Worm (Caenorhabditis elegans) whole organism, L4/young adult: ENCODE results near the gene wsp-1.

Source experiments
- W03F9.2 ChIP-seq: fragments of 150-350 bp; optimal IDR thresholded peaks from 2 replicates; lab custom pipeline; 2014; ENCODE audit warnings: missing biosample characterization, missing genetic modification characterization
- dao-5 ChIP-seq: sonication (generic microtip); optimal IDR thresholded peaks from 2 replicates; lab custom pipeline; 2016; ENCODE audit warnings: missing genotype, missing genetic modification characterization, moderate library complexity, missing compliant biosample characterization
- him-1 ChIP-seq: sonication (generic microtip); optimal IDR thresholded peaks from 2 replicates; lab custom pipeline; 2016; ENCODE audit warnings: missing genotype, missing genetic modification reagents, missing genetic modification characterization, missing compliant biosample characterization

- TF ChIP-seq him-1 (tag; lab: Kevin White, UChicago) (no peak), W03F9.2 (tag; lab: Kevin White, UChicago) (no peak), dao-5 (tag; lab: Kevin White, UChicago) (no peak)
These were observed 4.8 kb upstream of the wsp-1 start for ce11 chrIV:8203555-8203954.
